Worm (Caenorhabditis elegans) whole organism, L2 larva: Measurements from ENCODE around the gene C02E7.10.

ENCODE experiments used
- C34F6.9 ChIP-seq: fragments of 150-350 bp; optimal IDR thresholded peaks from 2 replicates; lab custom pipeline; 2014; ENCODE audit warnings: missing biosample characterization, missing genetic modification characterization
- R02D3.7 ChIP-seq: fragments of 150-350 bp; optimal IDR thresholded peaks from 2 replicates; lab custom pipeline; 2014; ENCODE audit warnings: missing biosample characterization, missing genetic modification characterization
- ZK546.5 ChIP-seq: sonication (generic microtip); optimal IDR thresholded peaks from 2 replicates; lab custom pipeline; 2017; ENCODE audit warnings: missing biosample characterization, missing genetic modification characterization
- aly-2 ChIP-seq: fragments of 150-350 bp; optimal IDR thresholded peaks from 2 replicates; lab custom pipeline; 2014; ENCODE audit warnings: missing biosample characterization, missing genetic modification characterization
- blmp-1 ChIP-seq: sonication (generic microtip); optimal IDR thresholded peaks from 2 replicates; lab custom pipeline; 2017; ENCODE audit warnings: missing genetic modification characterization, mild to moderate bottlenecking, missing compliant biosample characterization, antibody characterized with exemption, moderate library complexity; ENCODE audit not compliant: insufficient read depth
- ceh-16 ChIP-seq: fragments of 150-350 bp; optimal IDR thresholded peaks from 2 replicates; lab custom pipeline; 2014; ENCODE audit warnings: missing biosample characterization, missing genetic modification characterization
- dmd-4 ChIP-seq: sonication (generic microtip); optimal IDR thresholded peaks from 2 replicates; lab custom pipeline; 2017; ENCODE audit warnings: missing biosample characterization, missing genetic modification characterization
- elt-1 ChIP-seq: fragments of 150-350 bp; optimal IDR thresholded peaks from 2 replicates; lab custom pipeline; 2014; ENCODE audit warnings: missing biosample characterization, missing genetic modification characterization
- fos-1 ChIP-seq: fragments of 150-350 bp; optimal IDR thresholded peaks from 2 replicates; lab custom pipeline; 2014; ENCODE audit warnings: missing biosample characterization, missing genetic modification characterization
- gmeb-1 ChIP-seq: fragments of 150-350 bp; optimal IDR thresholded peaks from 2 replicates; lab custom pipeline; 2014; ENCODE audit warnings: missing biosample characterization, missing genetic modification characterization
- lin-11 ChIP-seq: fragments of 150-350 bp; sonication (generic microtip); optimal IDR thresholded peaks from 2 replicates; lab custom pipeline; 2014; ENCODE audit warnings: missing biosample characterization, missing genetic modification characterization, inconsistent platforms, mixed read lengths
- lsy-2 ChIP-seq, 2 experiments: fragments of 150-350 bp in 1 of 2; sonication (generic microtip) in 1 of 2; optimal IDR thresholded peaks; 2 replicates each; lab custom pipeline; 2014 to 2017; ENCODE audit warnings: missing biosample characterization in 2 of 2, missing genetic modification characterization in 2 of 2
- mab-5 ChIP-seq: fragments of 150-350 bp; optimal IDR thresholded peaks from 2 replicates; lab custom pipeline; 2014; ENCODE audit warnings: missing biosample characterization, missing genetic modification characterization
- mbf-1 ChIP-seq: sonication (generic microtip); optimal IDR thresholded peaks from 2 replicates; lab custom pipeline; 2017; ENCODE audit warnings: missing biosample characterization, missing genetic modification characterization
- nhr-11 ChIP-seq: fragments of 150-350 bp; optimal IDR thresholded peaks from 2 replicates; lab custom pipeline; 2014; ENCODE audit warnings: missing biosample characterization, missing genetic modification characterization
- nhr-12 ChIP-seq: fragments of 150-350 bp; optimal IDR thresholded peaks from 2 replicates; lab custom pipeline; 2014; ENCODE audit warnings: missing biosample characterization, missing genetic modification characterization
- nhr-21 ChIP-seq: fragments of 150-350 bp; optimal IDR thresholded peaks from 2 replicates; lab custom pipeline; 2014; ENCODE audit warnings: missing biosample characterization, missing genetic modification characterization
- nhr-23 ChIP-seq: fragments of 150-350 bp; optimal IDR thresholded peaks from 2 replicates; lab custom pipeline; 2014; ENCODE audit warnings: missing biosample characterization, missing genetic modification reagents, missing genetic modification characterization
- nhr-237 ChIP-seq: fragments of 150-350 bp; optimal IDR thresholded peaks from 2 replicates; lab custom pipeline; 2014; ENCODE audit warnings: missing biosample characterization, missing genetic modification characterization
- nhr-25 ChIP-seq: fragments of 150-350 bp; sonication (generic microtip); optimal IDR thresholded peaks from 3 replicates; lab custom pipeline; 2014; ENCODE audit warnings: missing biosample characterization, missing genetic modification characterization
- nhr-77 ChIP-seq: fragments of 150-350 bp; optimal IDR thresholded peaks from 2 replicates; lab custom pipeline; 2014; ENCODE audit warnings: missing biosample characterization, missing genetic modification characterization
- peb-1 ChIP-seq: fragments of 150-350 bp; optimal IDR thresholded peaks from 2 replicates; lab custom pipeline; 2014; ENCODE audit warnings: missing biosample characterization, missing genetic modification characterization
- sem-4 ChIP-seq: fragments of 150-350 bp; optimal IDR thresholded peaks from 2 replicates; lab custom pipeline; 2014; ENCODE audit warnings: missing biosample characterization, missing genetic modification reagents, missing genetic modification characterization
- skn-1 ChIP-seq: sonication (generic microtip); optimal IDR thresholded peaks from 2 replicates; lab custom pipeline; 2017; ENCODE audit warnings: missing biosample characterization, missing genetic modification characterization
- sma-3 ChIP-seq: sonication (generic microtip); optimal IDR thresholded peaks from 2 replicates; lab custom pipeline; 2016; ENCODE audit warnings: missing genetic modification reagents, missing genetic modification characterization, missing compliant biosample characterization
- sma-9 ChIP-seq, 2 experiments: fragments of 150-350 bp in 1 of 2; sonication (generic microtip) in 1 of 2; optimal IDR thresholded peaks; 2 replicates each; lab custom pipeline; 2014 to 2016; ENCODE audit warnings: missing genetic modification characterization in 2 of 2, mild to moderate bottlenecking in 1 of 2, missing biosample characterization in 1 of 2, missing compliant biosample characterization in 1 of 2, missing genetic modification reagents in 1 of 2, moderate library complexity in 1 of 2
- snpc-4 ChIP-seq: fragments of 150-350 bp; optimal IDR thresholded peaks from 2 replicates; lab custom pipeline; 2014; ENCODE audit warnings: missing biosample characterization, missing genetic modification characterization
- unc-39 ChIP-seq: fragments of 150-350 bp; optimal IDR thresholded peaks from 2 replicates; lab custom pipeline; 2014; ENCODE audit warnings: missing biosample characterization, missing genetic modification characterization
- unc-55 ChIP-seq: fragments of 150-350 bp; sonication (generic microtip); optimal IDR thresholded peaks from 3 replicates; lab custom pipeline; 2014; ENCODE audit warnings: missing biosample characterization, missing genetic modification reagents, missing genetic modification characterization
- unc-62 ChIP-seq: fragments of 150-350 bp; optimal IDR thresholded peaks from 2 replicates; lab custom pipeline; 2014; ENCODE audit warnings: missing biosample characterization, missing genetic modification reagents, missing genetic modification characterization
- zag-1 ChIP-seq: fragments of 150-350 bp; optimal IDR thresholded peaks from 2 replicates; lab custom pipeline; 2014; ENCODE audit warnings: missing biosample characterization, missing genetic modification characterization
- ztf-11 ChIP-seq: sonication (generic microtip); optimal IDR thresholded peaks from 2 replicates; lab custom pipeline; 2017; ENCODE audit warnings: missing biosample characterization, missing genetic modification characterization
- ztf-4 ChIP-seq: fragments of 150-350 bp; optimal IDR thresholded peaks from 2 replicates; lab custom pipeline; 2014; ENCODE audit warnings: missing biosample characterization, missing genetic modification characterization

The C02E7.10 gene

DNA sequence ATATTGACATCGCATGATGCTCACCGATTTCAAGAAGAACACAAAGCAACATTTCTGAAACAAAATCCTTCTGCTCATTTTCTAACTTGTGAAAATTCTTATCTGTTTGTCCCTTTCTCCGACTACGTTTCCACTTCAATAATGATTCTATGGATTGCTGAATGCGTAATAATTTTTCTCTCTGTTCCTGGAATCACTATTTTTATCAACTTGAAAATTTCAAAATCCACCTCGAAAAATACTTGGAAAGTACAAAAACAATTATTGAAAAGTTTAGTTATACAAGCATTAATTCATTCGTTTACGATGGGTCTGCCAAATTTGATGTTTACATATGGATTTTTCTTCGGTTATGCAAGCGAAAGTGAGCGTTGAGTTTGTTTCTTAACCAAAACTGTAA lies 10.8 kb downstream of the C02E7.10 start, which contains the start of gene srh-22:
srh-22 (plus strand) TSS at position 301 of the 400 bp plus-strand sequence.
- TF ChIP-seq R02D3.7 (tag; lab: Kevin White, UChicago), result no peak
- TF ChIP-seq lin-11 (tag; lab: Kevin White, UChicago), result no peak
- no peak for TF ChIP-seq mab-5
- no peak for TF ChIP-seq ceh-16 (tag; lab: Kevin White, UChicago)
- no peak for TF ChIP-seq unc-39 (tag; lab: Kevin White, UChicago)
- no peak for TF ChIP-seq sma-3 (GFP tag; lab: Kevin White, UChicago)
- no peak for TF ChIP-seq gmeb-1 (tag; lab: Kevin White, UChicago)
- TF ChIP-seq, all 48 proteins: peak for 0

DNA sequence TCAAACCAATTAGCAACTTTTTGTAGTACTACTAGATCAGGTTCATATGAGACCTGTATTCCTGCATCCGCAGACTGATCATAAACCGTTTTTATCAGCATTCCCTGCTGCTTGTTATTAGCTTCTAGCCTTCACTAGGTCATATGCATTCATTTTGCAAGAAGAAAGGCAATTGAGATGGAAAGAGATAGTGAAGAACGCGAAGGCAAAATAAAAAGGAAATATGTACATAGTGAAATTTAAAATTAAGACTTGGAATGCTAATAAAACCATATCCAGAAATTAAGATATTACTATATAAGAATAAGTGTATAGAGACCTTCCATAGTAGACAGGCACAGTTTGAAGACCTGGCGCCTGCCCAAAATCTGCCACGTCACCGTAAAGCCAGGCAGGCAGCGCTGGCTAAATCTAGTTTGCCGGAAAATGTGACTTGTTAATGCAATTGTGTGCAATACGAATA lies 12.1 kb downstream of the C02E7.10 start, which contains the start of the genes C02E7.8 and srh-23:
C02E7.8 (minus strand) TSS at position 101 of the 463 bp plus-strand sequence.
srh-23 (plus strand) TSS at position 413 of the 463 bp plus-strand sequence.
- no peak for TF ChIP-seq snpc-4 (tag; lab: Kevin White, UChicago)
- TF ChIP-seq gmeb-1 (tag; lab: Kevin White, UChicago), result no peak
- no peak for TF ChIP-seq unc-62 (GFP tag; lab: Kevin White, UChicago)
- TF ChIP-seq nhr-21, result no peak
- TF ChIP-seq nhr-12, result no peak
- TF ChIP-seq C34F6.9, result no peak
- no peak for TF ChIP-seq ztf-4
- TF ChIP-seq unc-39 (tag; lab: Kevin White, UChicago), result no peak

- TF ChIP-seq lsy-2 (tag; optimal IDR thresholded peaks at IDR 0.05; lab: Kevin White, UChicago) (no peak), sma-9 (GFP tag; optimal IDR thresholded peaks at IDR 0.05; lab: Kevin White, UChicago) (peak; percentile 23), sma-9 (tag; optimal IDR thresholded peaks at IDR 0.05; lab: Kevin White, UChicago) (no peak), blmp-1 (tag; lab: Kevin White, UChicago) (peak; percentile 94), unc-62 (GFP tag; lab: Kevin White, UChicago) (no peak), elt-1 (tag; lab: Kevin White, UChicago) (peak; percentile 18), nhr-21 (peak; percentile 32), sem-4 (peak; percentile 76), nhr-11 (tag; lab: Kevin White, UChicago) (peak; percentile 12), nhr-25 (tag; lab: Kevin White, UChicago) (peak; percentile 90)
Measured at ce11 chrV:4918664-4919257, 14.1 kb downstream of the C02E7.10 start, which contains the start of gene C02E7.6. C02E7.6 (plus strand) TSS chrV:4919207.

ce11 chrV:4918091-4918624 lies 14.7 kb downstream of the C02E7.10 start, which contains the start of gene C02E7.7:
C02E7.7 (minus strand) TSS chrV:4918574.
- TF ChIP-seq fos-1 (no peak), gmeb-1 (tag; lab: Kevin White, UChicago) (no peak), peb-1 (tag; lab: Kevin White, UChicago) (no peak), elt-1 (tag; lab: Kevin White, UChicago) (no peak), mbf-1 (tag; lab: Kevin White, UChicago) (no peak), aly-2 (no peak), nhr-77 (tag; lab: Kevin White, UChicago) (no peak)

- TF ChIP-seq gmeb-1 (tag; lab: Kevin White, UChicago) (peak; percentile 24), nhr-237 (no peak), sma-9 (GFP tag; optimal IDR thresholded peaks at IDR 0.05; lab: Kevin White, UChicago) (peak; percentile 32), sma-9 (tag; optimal IDR thresholded peaks at IDR 0.05; lab: Kevin White, UChicago) (no peak), fos-1 (peak; percentile 80)
Measured at ce11 chrV:4914879-4915278, 18.0 kb downstream of the C02E7.10 start, which contains the start of gene H23N18.6. H23N18.6 (minus strand) TSS chrV:4915079.

- TF ChIP-seq dmd-4 (tag; lab: Kevin White, UChicago) (no peak), unc-39 (tag; lab: Kevin White, UChicago) (no peak), elt-1 (tag; lab: Kevin White, UChicago) (no peak), C34F6.9 (no peak), nhr-237 (no peak), ztf-4 (no peak), nhr-25 (tag; lab: Kevin White, UChicago) (no peak), skn-1 (no peak), aly-2 (no peak), ZK546.5 (tag; lab: Kevin White, UChicago) (no peak), ceh-16 (tag; lab: Kevin White, UChicago) (no peak), fos-1 (no peak), sma-9 (GFP tag; optimal IDR thresholded peaks at IDR 0.05; lab: Kevin White, UChicago) (no peak), sma-9 (tag; optimal IDR thresholded peaks at IDR 0.05; lab: Kevin White, UChicago) (no peak), unc-55 (GFP tag; lab: Kevin White, UChicago) (no peak), sma-3 (GFP tag; lab: Kevin White, UChicago) (no peak), zag-1 (tag; lab: Kevin White, UChicago) (no peak), ztf-11 (tag; lab: Kevin White, UChicago) (no peak), mbf-1 (tag; lab: Kevin White, UChicago) (no peak), nhr-23 (no peak)
Measured at ce11 chrV:4913853-4914252, 19.0 kb downstream of the C02E7.10 start.
